Worm (Caenorhabditis elegans): ENCODE measurements around the gene gpb-1.
"Not testable (repeated sequence)": the region's sequence is repeated elsewhere in the genome, so short reads cannot be mapped to it uniquely, and the experiment has no call there.

Gene gpb-1

ce11 chrII:11705787-11706186 is 42.6 kb downstream of the gpb-1 start, which contains the start of gene VF13D12L.3:
Gene VF13D12L.3, plus strand, starts transcription at chrII:11706009.
- no peak for TF ChIP-seq him-1 (tag; optimal IDR thresholded peaks at IDR 0.05)
- TF ChIP-seq W03F9.2 (tag; optimal IDR thresholded peaks at IDR 0.05) = no peak
- TF ChIP-seq dao-5 (tag; optimal IDR thresholded peaks at IDR 0.05) = no peak

- TF ChIP-seq him-1 (tag; optimal IDR thresholded peaks at IDR 0.05) (no peak), dao-5 (tag; optimal IDR thresholded peaks at IDR 0.05) (no peak), W03F9.2 (tag; optimal IDR thresholded peaks at IDR 0.05) (no peak)
These were observed 47.8 kb downstream of the gpb-1 start for ce11 chrII:11700635-11701034.

- TF ChIP-seq W03F9.2 (tag; optimal IDR thresholded peaks at IDR 0.05) = no peak
These were observed 48.2 kb downstream of the gpb-1 start, which contains the start of gene inos-1 for ce11 chrII:11700200-11700599. Gene inos-1, minus strand, starts transcription at chrII:11700300.

- TF ChIP-seq him-1 (tag; optimal IDR thresholded peaks at IDR 0.05) = no peak
- no peak for TF ChIP-seq W03F9.2 (tag; optimal IDR thresholded peaks at IDR 0.05)
- no peak for TF ChIP-seq dao-5 (tag; optimal IDR thresholded peaks at IDR 0.05)
These were observed 52.5 kb downstream of the gpb-1 start, which contains the start of gene xpf-1 for ce11 chrII:11695945-11696270. Gene xpf-1, plus strand, starts transcription at chrII:11696171.

ce11 chrII:11695161-11695944 is 53.1 kb downstream of the gpb-1 start, which contains the start of gene tars-1:
Gene tars-1, minus strand, starts transcription at chrII:11695657.
- not testable (repeated sequence) for TF ChIP-seq dao-5, W03F9.2, him-1 (tag; optimal IDR thresholded peaks at IDR 0.05)

- TF ChIP-seq dao-5 (tag; optimal IDR thresholded peaks at IDR 0.05) = no peak
- TF ChIP-seq W03F9.2 (tag; optimal IDR thresholded peaks at IDR 0.05) = no peak
- no peak for TF ChIP-seq him-1 (tag; optimal IDR thresholded peaks at IDR 0.05)
These were observed 54.0 kb downstream of the gpb-1 start for ce11 chrII:11694432-11694831.
